Worm (Caenorhabditis elegans) whole organism, L4 larva: Measurements from ENCODE around the gene sri-29.
"Not testable (repeated sequence)": the region's sequence is repeated elsewhere in the genome, so short reads cannot be mapped to it uniquely, and the experiment has no call there.

Experiments used
- F26F4.8 ChIP-seq: fragments of 200-800 bp; sonication (Bioruptor generic); conservative IDR thresholded peaks from 2 replicates; pipeline ENCODE4 v1.3.6; 2022; ENCODE audit warnings: missing genetic modification characterization, missing compliant biosample characterization
- F44E2.7 ChIP-seq: fragments of 200-800 bp; sonication (Bioruptor generic); IDR thresholded peaks from 2 replicates; pipeline ENCODE4 v2.1.2; 2022; ENCODE audit warnings: missing genetic modification characterization, missing compliant biosample characterization
- T20F7.1 ChIP-seq: fragments of 200-800 bp; sonication (Bioruptor generic); optimal IDR thresholded peaks from 2 replicates; lab custom pipeline; 2018; ENCODE audit warnings: mild to moderate bottlenecking, missing genetic modification characterization, missing compliant biosample characterization
- Y5F2A.4 ChIP-seq: fragments of 200-800 bp; sonication (Bioruptor generic); optimal IDR thresholded peaks from 2 replicates; lab custom pipeline; 2018; ENCODE audit warnings: mild to moderate bottlenecking, missing genetic modification characterization, missing compliant biosample characterization
- Y75B8A.6 ChIP-seq: fragments of 200-800 bp; sonication (Bioruptor generic); IDR thresholded peaks from 2 replicates; pipeline ENCODE4 v1.3.6; 2022; ENCODE audit warnings: missing genetic modification reagents, missing genetic modification characterization, missing compliant biosample characterization
- ZK337.2 ChIP-seq: fragments of 200-800 bp; sonication (Bioruptor generic); IDR thresholded peaks from 2 replicates; pipeline ENCODE4 v1.3.6; 2022; ENCODE audit warnings: missing genetic modification reagents, missing genetic modification characterization, missing compliant biosample characterization
- ZK546.5 ChIP-seq, 2 experiments: sonication (generic microtip); optimal IDR thresholded peaks; 2 replicates each; lab custom pipeline; 2017; ENCODE audit warnings: missing biosample characterization in 2 of 2, missing genetic modification characterization in 2 of 2
- ama-1 ChIP-seq: fragments of 150-350 bp; optimal IDR thresholded peaks from 2 replicates; lab custom pipeline; 2014; ENCODE audit warnings: inconsistent platforms, mixed read lengths
- attf-4 ChIP-seq: sonication (generic microtip); optimal IDR thresholded peaks from 3 replicates; lab custom pipeline; 2017; ENCODE audit warnings: missing biosample characterization, missing genetic modification characterization
- ceh-82 ChIP-seq: sonication (generic microtip); optimal IDR thresholded peaks from 2 replicates; lab custom pipeline; 2017; ENCODE audit warnings: missing biosample characterization, missing genetic modification characterization
- ctbp-1 ChIP-seq: fragments of 200-800 bp; sonication (Bioruptor generic); IDR thresholded peaks from 2 replicates; pipeline ENCODE4 v1.3.6; 2022; ENCODE audit warnings: missing genetic modification reagents, missing genetic modification characterization, missing compliant biosample characterization
- daf-12 ChIP-seq: fragments of 150-350 bp; optimal IDR thresholded peaks from 2 replicates; lab custom pipeline; 2014; ENCODE audit warnings: missing biosample characterization, missing genetic modification reagents, missing genetic modification characterization
- daf-19 ChIP-seq: fragments of 200-800 bp; sonication (Bioruptor generic); conservative IDR thresholded peaks from 2 replicates; pipeline ENCODE4 v1.3.6; 2022; ENCODE audit warnings: missing genetic modification characterization, missing compliant biosample characterization
- dmd-8 ChIP-seq: fragments of 200-800 bp; sonication (Bioruptor generic); IDR thresholded peaks from 2 replicates; pipeline ENCODE4 v1.3.6; 2022; ENCODE audit warnings: missing genetic modification characterization, missing compliant biosample characterization
- dpl-1 ChIP-seq: fragments of 150-350 bp; optimal IDR thresholded peaks from 2 replicates; lab custom pipeline; 2014; ENCODE audit warnings: missing biosample characterization, missing genetic modification reagents, missing genetic modification characterization
- egl-27 ChIP-seq: sonication (generic microtip); optimal IDR thresholded peaks from 3 replicates; lab custom pipeline; 2017; ENCODE audit warnings: missing biosample characterization, missing genetic modification reagents, missing genetic modification characterization
- egl-43 ChIP-seq: fragments of 200-800 bp; sonication (Bioruptor generic); IDR thresholded peaks from 2 replicates; pipeline ENCODE4 v1.3.6; 2022; ENCODE audit warnings: missing genetic modification reagents, missing genetic modification characterization, missing compliant biosample characterization
- hif-1 ChIP-seq, 2 experiments: sonication (generic microtip); optimal IDR thresholded peaks; 2 replicates each; lab custom pipeline; 2016 to 2017; ENCODE audit warnings: missing compliant biosample characterization in 2 of 2, missing genetic modification characterization in 2 of 2, missing genetic modification reagents in 2 of 2, missing genotype in 2 of 2, mild to moderate bottlenecking in 1 of 2
- hlh-30 ChIP-seq: sonication (generic microtip); optimal IDR thresholded peaks from 2 replicates; lab custom pipeline; 2017; ENCODE audit warnings: antibody characterized with exemption, mild to moderate bottlenecking, missing genetic modification characterization, missing compliant biosample characterization; ENCODE audit not compliant: insufficient read depth
- lin-1 ChIP-seq: fragments of 200-800 bp; sonication (Bioruptor generic); IDR thresholded peaks from 2 replicates; pipeline ENCODE4 v1.3.6; 2022; ENCODE audit warnings: missing genetic modification reagents, missing genetic modification characterization, missing compliant biosample characterization
- lin-38 ChIP-seq: fragments of 200-800 bp; sonication (Bioruptor generic); IDR thresholded peaks from 2 replicates; pipeline ENCODE4 v1.3.6; 2022; ENCODE audit warnings: missing genetic modification reagents, missing genetic modification characterization, missing compliant biosample characterization
- lsy-2 ChIP-seq, 2 experiments: fragments of 150-350 bp in 1 of 2; sonication (generic microtip) in 1 of 2; optimal IDR thresholded peaks; 2 replicates each; lab custom pipeline; 2014 to 2017; ENCODE audit warnings: missing biosample characterization in 2 of 2, missing genetic modification characterization in 2 of 2
- nhr-102 ChIP-seq: sonication (generic microtip); optimal IDR thresholded peaks from 2 replicates; lab custom pipeline; 2016; ENCODE audit warnings: mild to moderate bottlenecking, missing genetic modification characterization, moderate library complexity, missing compliant biosample characterization
- nhr-42 ChIP-seq: fragments of 200-800 bp; sonication (Bioruptor generic); IDR thresholded peaks from 2 replicates; pipeline ENCODE4 v1.3.6; 2022; ENCODE audit warnings: missing genetic modification characterization, missing compliant biosample characterization
- nhr-48 ChIP-seq: sonication (generic microtip); optimal IDR thresholded peaks from 2 replicates; lab custom pipeline; 2016; ENCODE audit warnings: mild to moderate bottlenecking, missing genetic modification characterization, missing compliant biosample characterization
- nhr-6 ChIP-seq: fragments of 150-350 bp; optimal IDR thresholded peaks from 2 replicates; lab custom pipeline; 2014; ENCODE audit warnings: missing biosample characterization, missing genetic modification characterization
- pha-4 ChIP-seq, 2 experiments: fragments of 150-350 bp in 1 of 2; fragments of 200-800 bp in 1 of 2; sonication (Bioruptor generic) in 1 of 2; IDR thresholded peaks in 1 of 2; optimal IDR thresholded peaks in 1 of 2; 2 replicates each; pipeline versions ENCODE4 v1.3.6 to Lab custom; 2014 to 2022; ENCODE audit warnings: missing genetic modification characterization in 2 of 2, missing genetic modification reagents in 2 of 2, missing biosample characterization in 1 of 2, missing compliant biosample characterization in 1 of 2
- snpc-4 ChIP-seq: fragments of 150-350 bp; optimal IDR thresholded peaks from 2 replicates; lab custom pipeline; 2014; ENCODE audit warnings: missing biosample characterization, missing genetic modification characterization
- spr-1 ChIP-seq: sonication (generic microtip); optimal IDR thresholded peaks from 2 replicates; lab custom pipeline; 2016; ENCODE audit warnings: mild to moderate bottlenecking, missing genetic modification characterization, missing compliant biosample characterization
- tag-97 ChIP-seq: fragments of 200-800 bp; sonication (Bioruptor generic); IDR thresholded peaks from 2 replicates; pipeline ENCODE4 v1.3.6; 2022; ENCODE audit warnings: missing genetic modification characterization, missing compliant biosample characterization
- tra-1 ChIP-seq: fragments of 200-800 bp; sonication (Bioruptor generic); IDR thresholded peaks from 2 replicates; pipeline ENCODE4 v1.3.6; 2022; ENCODE audit warnings: missing genetic modification reagents, missing genetic modification characterization, missing compliant biosample characterization
- unc-130 ChIP-seq: sonication (generic microtip); optimal IDR thresholded peaks from 2 replicates; lab custom pipeline; 2016; ENCODE audit warnings: missing genetic modification reagents, missing genetic modification characterization, missing compliant biosample characterization
- unc-62 ChIP-seq, 3 experiments: fragments of 150-350 bp in 1 of 3; sonication (generic microtip); optimal IDR thresholded peaks in 2 of 3; peaks in 1 of 3; 1 replicate in 1 of 3; 2 replicates in 2 of 3; lab custom pipeline; 2014 to 2017; ENCODE audit warnings: missing biosample characterization in 3 of 3, missing genetic modification characterization in 3 of 3, missing genetic modification reagents in 3 of 3, missing genotype in 1 of 3
- vab-7 ChIP-seq: fragments of 200-800 bp; sonication (Bioruptor generic); IDR thresholded peaks from 2 replicates; pipeline ENCODE4 v1.3.6; 2022; ENCODE audit warnings: missing genetic modification reagents, missing genetic modification characterization, missing compliant biosample characterization
- zag-1 ChIP-seq: fragments of 150-350 bp; optimal IDR thresholded peaks from 2 replicates; lab custom pipeline; 2014; ENCODE audit warnings: missing biosample characterization, missing genetic modification characterization
- zfp-2 ChIP-seq: sonication (generic microtip); optimal IDR thresholded peaks from 2 replicates; lab custom pipeline; 2016; ENCODE audit warnings: mild to moderate bottlenecking, missing genetic modification characterization, missing compliant biosample characterization
- zip-11 ChIP-seq: fragments of 200-800 bp; sonication (Bioruptor generic); IDR thresholded peaks from 2 replicates; pipeline ENCODE4 v1.3.6; 2022; ENCODE audit warnings: missing genetic modification characterization, missing compliant biosample characterization

The sri-29 gene

DNA sequence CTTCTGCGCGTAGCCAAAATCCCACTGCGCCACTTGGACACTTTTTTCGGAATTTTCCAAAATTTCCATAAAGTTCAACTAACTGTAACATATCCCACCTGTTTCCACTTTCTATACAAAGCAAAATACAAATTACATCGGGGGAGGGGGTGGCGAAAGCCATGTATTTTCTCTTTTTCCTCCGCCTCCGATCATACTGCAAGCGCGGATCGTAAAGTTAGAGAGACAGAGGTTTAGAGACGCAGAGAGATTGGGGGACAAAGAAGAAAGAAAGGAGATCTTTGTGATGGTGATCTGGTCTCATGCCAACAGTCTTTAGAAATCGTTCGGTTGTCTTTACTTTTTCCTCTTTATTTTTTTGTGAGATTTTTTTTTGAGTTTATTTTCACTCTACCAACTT, 15.9 kb upstream of the sri-29 start (continued):
- TF ChIP-seq spr-1 (tag; lab: Kevin White, UChicago), result no peak
- no peak for TF ChIP-seq nhr-42 (GFP tag; lab: Robert Waterston, UW)
- TF ChIP-seq ceh-82 (tag; lab: Kevin White, UChicago), result no peak
- no peak for TF ChIP-seq F44E2.7 (GFP tag; lab: Robert Waterston, UW)
- no peak for TF ChIP-seq ctbp-1
- TF ChIP-seq ama-1, result no peak
- TF ChIP-seq zip-11, result no peak
- TF ChIP-seq nhr-102 (tag; lab: Kevin White, UChicago), result no peak
- TF ChIP-seq lsy-2 (tag; optimal IDR thresholded peaks at IDR 0.05; lab: Kevin White, UChicago), result no peak
- TF ChIP-seq lin-1, result no peak
- no peak for TF ChIP-seq T20F7.1
- TF ChIP-seq hlh-30 (tag; lab: Kevin White, UChicago), result peak; percentile 2
- no peak for TF ChIP-seq ZK546.5 (tag; optimal IDR thresholded peaks at IDR 0.05; lab: Kevin White, UChicago)

DNA sequence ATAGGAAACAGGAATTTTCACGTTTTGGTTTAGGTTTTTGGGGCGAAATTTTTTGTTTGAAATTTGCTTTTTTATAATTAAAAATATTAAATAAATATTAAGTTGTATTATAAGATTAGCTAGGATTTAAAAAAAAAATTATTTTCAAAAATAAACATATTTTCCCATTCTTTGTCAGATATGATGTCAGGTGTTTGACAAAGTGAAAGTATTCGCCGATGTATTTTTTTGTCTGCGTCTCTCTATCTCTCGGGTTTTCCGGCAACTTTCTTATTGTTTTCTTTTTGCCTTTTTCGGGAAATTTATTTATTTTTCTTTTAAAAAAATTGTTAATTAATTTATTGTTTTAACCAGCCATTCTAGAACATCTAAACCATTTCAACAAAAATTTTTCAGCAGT, 13.7 kb upstream of the sri-29 start:
- TF ChIP-seq zag-1 (tag; lab: Kevin White, UChicago) (no peak), snpc-4 (tag; lab: Kevin White, UChicago) (no peak), unc-62 (GFP tag; optimal IDR thresholded peaks at IDR 0.05 in 1 of 2; lab: Kevin White, UChicago) (no peak), unc-62 (tag; optimal IDR thresholded peaks at IDR 0.05; lab: Kevin White, UChicago) (no peak), unc-130 (GFP tag; lab: Kevin White, UChicago) (no peak), zfp-2 (tag; lab: Kevin White, UChicago) (no peak), ZK337.2 (no peak), daf-19 (GFP tag; lab: Robert Waterston, UW) (no peak), Y5F2A.4 (GFP tag; lab: Kevin White, UChicago) (no peak), nhr-48 (no peak), attf-4 (tag; lab: Kevin White, UChicago) (no peak), dpl-1 (GFP tag; lab: Kevin White, UChicago) (no peak), hif-1 (tag; optimal IDR thresholded peaks at IDR 0.05; lab: Kevin White, UChicago) (no peak), ama-1 (no peak), daf-12 (tag; lab: Kevin White, UChicago) (no peak), nhr-6 (tag; lab: Kevin White, UChicago) (no peak), tag-97 (GFP tag; lab: Robert Waterston, UW) (no peak)
- TF ChIP-seq, all 104 proteins: peak for 0

DNA sequence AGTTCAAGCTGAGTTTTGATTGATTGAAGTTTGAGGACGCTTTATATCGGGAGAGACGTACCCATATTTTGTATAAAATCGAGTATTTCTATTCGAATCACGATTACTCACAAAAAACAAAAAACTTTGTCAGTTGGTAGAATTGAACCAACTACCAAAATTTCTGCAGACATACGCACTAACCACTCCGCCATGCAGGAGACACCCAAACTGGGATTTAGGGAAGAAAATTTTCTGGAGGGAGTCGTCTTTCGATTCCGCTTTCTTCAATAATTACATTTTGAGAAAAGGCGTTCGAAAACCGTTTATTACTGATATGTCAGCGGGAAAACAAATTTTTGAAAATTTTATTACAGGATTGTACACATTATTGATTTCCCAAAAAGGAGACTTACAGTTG, 12.8 kb upstream of the sri-29 start:
- 0 out of 2 replicates have a peak, but pooled peaks have one; percentile 33 for TF ChIP-seq tra-1
- 0 out of 2 replicates have a peak, but pooled peaks have one; percentile 59 for TF ChIP-seq dmd-8 (GFP tag; lab: Robert Waterston, UW)
- TF ChIP-seq pha-4 (GFP tag; IDR thresholded peaks at IDR 0.05; lab: Robert Waterston, UW), result peak; percentile 45; the same call in 1 of the 2 replicates
- TF ChIP-seq pha-4 (tag; optimal IDR thresholded peaks at IDR 0.05; lab: Kevin White, UChicago), result not testable (repeated sequence)
- TF ChIP-seq F26F4.8 (GFP tag; lab: Robert Waterston, UW), result 0 out of 2 replicates have a peak, but pooled peaks have one; percentile 17
- 0 out of 2 replicates have a peak, but pooled peaks have one; percentile 10 for TF ChIP-seq vab-7 (GFP tag; lab: Robert Waterston, UW)
- TF ChIP-seq lin-38, result peak; percentile 47

DNA sequence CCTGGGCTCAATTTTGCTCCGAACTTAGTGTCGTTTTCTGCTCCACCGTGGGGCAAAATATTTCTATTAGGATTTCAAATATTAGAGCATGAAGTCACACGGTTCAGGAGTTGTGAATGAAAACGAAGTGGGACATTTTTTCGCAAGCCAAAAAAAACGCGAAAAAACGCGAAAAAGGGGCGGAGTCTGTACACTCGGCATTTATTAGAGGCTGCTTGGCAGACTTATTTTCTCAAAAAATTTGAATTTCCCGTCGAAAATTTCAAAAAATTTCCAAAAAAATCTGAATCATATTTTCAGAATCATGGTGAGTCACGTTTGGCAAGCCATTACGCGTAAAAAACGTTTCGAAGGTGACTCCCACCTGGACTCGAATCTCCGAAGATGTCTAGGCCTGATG, 11.6 kb upstream of the sri-29 start, which contains the start of gene B0454.6:
Gene B0454.6 (plus strand): TSS at position 301 of the 400 bp plus-strand sequence.
- TF ChIP-seq egl-43; egl-27 (tag; lab: Kevin White, UChicago); Y75B8A.6 (GFP tag; lab: Robert Waterston, UW): not testable (repeated sequence)
